Worm (Caenorhabditis elegans) whole organism, mixed stage, embryonic: Measurements from ENCODE around the gene Y47G7B.2.

Source experiments
- M03D4.4 ChIP-seq: sonication (generic microtip); optimal IDR thresholded peaks from 2 replicates; lab custom pipeline; 2017; ENCODE audit warnings: mild to moderate bottlenecking, missing genetic modification characterization, missing compliant biosample characterization
- ceh-43 ChIP-seq: fragments of 200-800 bp; sonication (Bioruptor generic); optimal IDR thresholded peaks from 2 replicates; lab custom pipeline; 2018; ENCODE audit warnings: mild to moderate bottlenecking, missing genetic modification characterization, moderate library complexity, missing compliant biosample characterization
- ces-1 ChIP-seq: fragments of 150-350 bp; optimal IDR thresholded peaks from 2 replicates; lab custom pipeline; 2014; ENCODE audit warnings: missing biosample characterization, missing genetic modification reagents, missing genetic modification characterization
- elt-1 ChIP-seq: sonication (generic microtip); optimal IDR thresholded peaks from 2 replicates; lab custom pipeline; 2017; ENCODE audit warnings: missing genetic modification characterization, mild to moderate bottlenecking, missing compliant biosample characterization, antibody characterized with exemption, moderate library complexity, borderline replicate concordance; ENCODE audit not compliant: insufficient read depth
- flh-1 ChIP-seq: fragments of 200-800 bp; sonication (Bioruptor generic); optimal IDR thresholded peaks from 2 replicates; lab custom pipeline; 2018; ENCODE audit warnings: mild to moderate bottlenecking, missing genetic modification characterization, moderate library complexity, missing compliant biosample characterization
- hlh-1 ChIP-seq: fragments of 150-350 bp; optimal IDR thresholded peaks from 2 replicates; lab custom pipeline; 2014; ENCODE audit warnings: missing biosample characterization, missing genetic modification reagents, missing genetic modification characterization
- nhr-237 ChIP-seq: fragments of 150-350 bp; optimal IDR thresholded peaks from 2 replicates; lab custom pipeline; 2014; ENCODE audit warnings: missing biosample characterization, missing genetic modification characterization
- nhr-28 ChIP-seq: fragments of 150-350 bp; optimal IDR thresholded peaks from 2 replicates; lab custom pipeline; 2014; ENCODE audit warnings: missing biosample characterization, missing genetic modification characterization
- pha-4 ChIP-seq: fragments of 150-350 bp; optimal IDR thresholded peaks from 2 replicates; lab custom pipeline; 2018; ENCODE audit warnings: missing biosample characterization, missing genetic modification reagents, missing genetic modification characterization
- sptf-1 ChIP-seq: sonication (generic microtip); optimal IDR thresholded peaks from 2 replicates; lab custom pipeline; 2017; ENCODE audit warnings: mild to moderate bottlenecking, missing genetic modification characterization, moderate library complexity, missing compliant biosample characterization
- unc-62 ChIP-seq: fragments of 150-350 bp; optimal IDR thresholded peaks from 2 replicates; lab custom pipeline; 2014; ENCODE audit warnings: missing biosample characterization, missing genetic modification reagents, missing genetic modification characterization
- ztf-11 ChIP-seq: fragments of 150-350 bp; optimal IDR thresholded peaks from 2 replicates; lab custom pipeline; 2014; ENCODE audit warnings: missing biosample characterization, missing genetic modification characterization

DNA sequence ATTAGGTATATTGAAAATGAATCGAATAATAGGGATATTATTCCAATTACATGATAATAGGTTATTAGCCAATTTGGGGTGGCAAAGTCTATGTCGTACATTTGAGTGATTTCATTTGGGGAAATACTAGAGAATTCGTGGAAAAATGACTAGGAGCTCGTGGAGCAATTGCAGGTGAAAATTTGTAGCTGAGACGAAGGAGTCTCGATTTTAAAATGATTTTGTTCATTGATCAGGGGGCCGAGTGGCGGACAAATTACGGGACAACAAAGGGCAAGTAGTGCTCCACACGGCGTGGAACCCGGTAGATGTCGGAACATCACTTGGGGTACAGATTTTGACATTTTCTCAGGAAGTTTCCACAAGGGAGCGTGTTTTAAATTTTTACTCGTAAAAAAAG lies 9.4 kb downstream of the Y47G7B.2 start, which contains the start of gene sri-62:
- TF ChIP-seq nhr-28 (tag; lab: Kevin White, UChicago) (no peak), nhr-237 (no peak), elt-1 (no peak), ces-1 (GFP tag; lab: Kevin White, UChicago) (no peak), hlh-1 (no peak), pha-4 (no peak), ztf-11 (tag; lab: Kevin White, UChicago) (no peak), unc-62 (GFP tag; lab: Kevin White, UChicago) (no peak), flh-1 (GFP tag; lab: Kevin White, UChicago) (no peak), sptf-1 (tag; lab: Kevin White, UChicago) (no peak), M03D4.4 (no peak), ceh-43 (GFP tag; lab: Kevin White, UChicago) (no peak)
